Fruit fly (Drosophila melanogaster): ENCODE data around the gene CCT2.
"Not testable (repeated sequence)": the region's sequence is repeated elsewhere in the genome, so short reads cannot be mapped to it uniquely, and the experiment has no call there.

Gene CCT2

DNA sequence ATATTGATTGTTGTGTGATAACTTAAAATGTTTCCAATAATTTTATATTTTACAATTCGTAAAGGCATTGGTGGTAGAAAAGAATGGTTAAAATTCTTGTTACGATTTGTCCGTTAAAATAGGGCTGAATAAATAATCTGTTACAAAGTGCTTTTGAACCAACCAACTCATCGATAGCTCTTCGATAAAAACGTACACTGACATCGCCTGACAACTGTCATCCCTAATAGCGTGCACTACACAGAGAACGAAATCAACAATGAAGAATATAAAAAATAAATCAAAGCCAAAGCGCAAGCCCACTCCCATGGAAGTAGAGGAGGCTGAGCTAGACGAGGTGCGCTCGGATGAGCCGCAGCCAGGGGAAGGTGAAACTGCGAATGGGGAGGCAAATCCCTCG, 3.6 kb upstream of the CCT2 start, which contains the start of gene CG32708:
CG32708 (plus strand) TSS at position 207 of the 400 bp plus-strand sequence.
- TF ChIP-seq dsx (GFP tag; optimal IDR thresholded peaks at IDR 0.05; ENCODE audit: poor library complexity, severe bottlenecking), result peak; percentile 35
- TF ChIP-seq CG8632 (GFP tag; optimal IDR thresholded peaks at IDR 0.05), result no peak
- peak; percentile 49 for TF ChIP-seq Eip78C (GFP tag)
- no peak for TF ChIP-seq CG16779 (tag; optimal IDR thresholded peaks at IDR 0.05)
- TF ChIP-seq salr (GFP tag; optimal IDR thresholded peaks at IDR 0.05), result no peak
- no peak for TF ChIP-seq Hr39 (GFP tag; optimal IDR thresholded peaks at IDR 0.05)

DNA sequence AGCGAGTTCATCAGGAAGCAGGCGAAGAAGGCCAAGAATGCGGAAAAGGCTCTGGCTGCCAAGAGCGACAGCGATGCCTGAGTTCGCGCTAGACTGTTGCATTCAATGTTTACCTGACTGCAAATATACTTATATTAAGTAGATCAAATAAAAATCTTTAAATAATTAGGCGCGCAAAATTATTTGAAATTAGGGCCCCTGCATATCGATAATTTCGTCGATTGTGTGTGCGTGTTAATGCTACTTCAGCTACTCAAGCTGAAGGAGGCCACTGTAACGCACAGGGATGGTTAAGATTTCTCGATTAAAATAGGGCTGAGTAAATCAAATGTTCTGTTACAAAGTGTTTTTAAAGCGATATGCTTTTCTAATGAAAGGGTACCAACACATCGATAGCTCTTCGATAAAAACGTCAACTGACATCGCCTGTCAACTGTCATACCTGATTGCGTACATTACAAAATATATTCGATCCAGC, 2.6 kb upstream of the CCT2 start, which contains the start of gene CG32706:
CG32706 (plus strand) TSS at position 428 of the 478 bp plus-strand sequence.
- TF ChIP-seq CG6854 (GFP tag; optimal IDR thresholded peaks at IDR 0.05); dsx (GFP tag; optimal IDR thresholded peaks at IDR 0.05; ENCODE audit: poor library complexity, severe bottlenecking); CG31627 (GFP tag; optimal IDR thresholded peaks at IDR 0.05): not testable (repeated sequence)

DNA sequence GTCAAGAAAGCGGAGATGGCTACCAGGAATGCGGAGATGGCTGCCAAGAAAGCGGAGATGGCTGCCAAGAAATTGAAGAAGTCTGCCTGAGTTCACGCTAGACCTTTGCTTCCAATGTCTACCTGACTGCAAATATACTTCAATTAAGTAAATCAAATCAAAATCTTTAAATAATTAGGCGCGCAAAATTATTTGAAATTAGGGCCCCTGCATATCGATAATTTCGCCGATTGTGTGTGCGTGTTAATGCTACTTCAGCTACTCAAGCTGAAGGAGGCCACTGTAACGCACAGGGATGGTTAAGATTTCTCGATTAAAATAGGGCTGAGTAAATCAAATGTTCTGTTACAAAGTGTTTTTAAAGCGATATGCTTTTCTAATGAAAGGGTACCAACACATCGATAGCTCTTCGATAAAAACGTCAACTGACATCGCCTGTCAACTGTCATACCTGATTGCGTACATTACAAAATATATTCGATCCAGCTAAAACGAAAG, 1.3 kb upstream of the CCT2 start, which contains the start of gene CG6999:
CG6999 (plus strand) TSS at position 448 of the 498 bp plus-strand sequence.
- not testable (repeated sequence) for TF ChIP-seq CG32006, Eip93F, fd59A (GFP tag; optimal IDR thresholded peaks at IDR 0.05)

DNA sequence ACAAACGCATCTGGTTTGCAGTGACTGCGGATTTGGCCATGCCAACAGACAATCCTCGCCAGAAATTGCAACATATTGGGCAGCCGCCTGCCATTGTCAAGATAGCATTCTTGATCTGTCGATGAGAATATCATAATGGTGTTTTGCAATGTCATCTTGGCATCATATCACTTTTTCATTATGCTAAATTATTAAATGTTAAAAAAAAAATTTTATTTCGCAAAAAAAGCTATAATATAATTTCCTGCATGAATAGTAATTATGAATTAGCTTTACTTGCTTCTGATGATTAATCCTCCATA, 695 bp downstream of the CCT2 start:
- TF ChIP-seq svp (GFP tag), result peak; percentile 72
- no peak for TF ChIP-seq Eip93F (GFP tag; optimal IDR thresholded peaks at IDR 0.05)

DNA sequence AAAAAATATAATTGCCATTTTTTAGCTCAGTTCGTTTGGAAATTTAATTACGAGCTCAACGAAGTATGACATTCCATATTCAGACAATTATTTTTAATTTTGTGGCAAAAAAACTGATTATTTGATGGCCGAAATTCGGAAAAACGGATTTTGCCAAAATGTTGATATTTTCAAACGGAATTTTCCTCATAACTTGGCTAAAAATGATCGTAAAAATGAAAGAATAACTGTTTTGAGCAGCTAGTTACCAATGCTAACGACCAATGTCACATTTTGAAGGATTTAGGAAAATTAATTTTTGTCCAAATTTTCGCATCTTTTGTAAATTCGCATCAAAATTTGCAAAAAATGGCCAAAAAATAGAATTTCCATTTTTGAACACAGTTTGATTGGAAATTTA, 3.7 kb downstream of the CCT2 start:
- TF ChIP-seq Blimp-1 (GFP tag; optimal IDR thresholded peaks at IDR 0.05) (no peak), Eip75B (GFP tag; optimal IDR thresholded peaks at IDR 0.05) (no peak), CG8319 (GFP tag; optimal IDR thresholded peaks at IDR 0.05) (no peak), CG34406 (GFP tag; optimal IDR thresholded peaks at IDR 0.05) (no peak), CG6276 (GFP tag; optimal IDR thresholded peaks at IDR 0.05) (no peak)

DNA sequence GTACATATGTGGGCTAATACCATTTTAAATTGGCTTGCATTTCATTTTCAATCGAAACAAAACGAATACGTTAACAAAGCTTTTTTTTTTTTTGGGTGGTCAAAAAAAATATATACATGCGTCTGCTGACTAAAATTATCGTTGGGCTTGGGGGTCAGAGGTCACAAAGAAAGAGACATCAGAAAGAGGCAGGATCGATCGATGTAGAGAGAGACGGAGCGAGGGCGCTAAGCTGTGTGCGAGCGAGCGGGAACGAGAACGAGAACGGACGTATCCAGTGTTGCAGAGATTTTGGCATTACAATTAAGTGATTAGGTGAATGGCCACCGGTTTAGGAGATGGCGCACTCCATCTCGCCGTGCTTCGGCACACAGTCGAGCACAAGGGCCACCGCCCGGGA, 4.6 kb downstream of the CCT2 start:
- TF ChIP-seq dac (GFP tag; optimal IDR thresholded peaks at IDR 0.05), result no peak
- TF ChIP-seq svp (GFP tag), result peak; percentile 83

DNA sequence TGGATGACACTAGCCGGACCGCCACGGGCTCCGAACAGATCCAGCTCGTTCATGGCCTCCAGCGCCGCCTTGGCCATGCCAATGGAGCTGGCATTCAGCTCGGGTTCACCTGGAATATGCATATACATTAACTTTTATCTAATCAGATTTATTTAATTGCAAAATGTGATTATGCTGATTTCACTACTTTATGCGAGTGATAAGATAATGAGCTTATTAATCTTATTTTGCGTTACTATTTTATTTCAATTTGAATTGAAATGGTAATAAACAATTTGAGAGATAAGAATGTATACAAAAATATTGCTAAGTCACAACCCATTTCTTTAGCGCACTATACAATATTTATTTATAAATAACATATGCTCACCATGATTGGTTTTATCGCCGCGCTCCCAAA, 12.8 kb downstream of the CCT2 start:
- TF ChIP-seq CG3032 (tag; optimal IDR thresholded peaks at IDR 0.05) (no peak), CG31627 (GFP tag; optimal IDR thresholded peaks at IDR 0.05) (no peak), vri (GFP tag; optimal IDR thresholded peaks at IDR 0.05) (no peak), Eip75B (GFP tag; optimal IDR thresholded peaks at IDR 0.05) (no peak), Lpt (GFP tag; optimal IDR thresholded peaks at IDR 0.05) (no peak), CG9139 (GFP tag; optimal IDR thresholded peaks at IDR 0.05) (no peak), CG1621 (tag; optimal IDR thresholded peaks at IDR 0.05) (no peak), eg (GFP tag; IDR thresholded peaks at IDR 0.05) (no peak), CG34406 (GFP tag; optimal IDR thresholded peaks at IDR 0.05) (no peak), net (GFP tag; optimal IDR thresholded peaks at IDR 0.05) (no peak), ss (GFP tag; optimal IDR thresholded peaks at IDR 0.05) (no peak), OdsH (GFP tag; optimal IDR thresholded peaks at IDR 0.05) (no peak), cyc (GFP tag; optimal IDR thresholded peaks at IDR 0.05) (no peak), CG11762 (GFP tag; optimal IDR thresholded peaks at IDR 0.05; ENCODE audit: insufficient read depth) (no peak), lz (GFP tag; optimal IDR thresholded peaks at IDR 0.05) (no peak), esn (GFP tag; optimal IDR thresholded peaks at IDR 0.05) (no peak), Hr4 (GFP tag; optimal IDR thresholded peaks at IDR 0.05) (no peak), Ets96B (tag; optimal IDR thresholded peaks at IDR 0.05) (no peak), CG6854 (GFP tag; optimal IDR thresholded peaks at IDR 0.05) (no peak), salr (GFP tag; optimal IDR thresholded peaks at IDR 0.05) (no peak)
